Worm (Caenorhabditis elegans) whole organism, L4 larva: ENCODE results near the gene Y75B8A.32.
"Not testable (repeated sequence)": the region's sequence is repeated elsewhere in the genome, so short reads cannot be mapped to it uniquely, and the experiment has no call there.

ENCODE experiments used
- T26A8.4 ChIP-seq: fragments of 200-800 bp; sonication (Bioruptor generic); IDR thresholded peaks from 2 replicates; pipeline ENCODE4 v1.3.6; 2022; ENCODE audit warnings: missing genetic modification characterization, missing compliant biosample characterization
- aly-2 ChIP-seq: sonication (generic microtip); optimal IDR thresholded peaks from 2 replicates; lab custom pipeline; 2018; ENCODE audit warnings: missing biosample characterization, missing genetic modification characterization
- dpl-1 ChIP-seq: fragments of 150-350 bp; optimal IDR thresholded peaks from 2 replicates; lab custom pipeline; 2014; ENCODE audit warnings: missing biosample characterization, missing genetic modification reagents, missing genetic modification characterization
- nhr-25 ChIP-seq: sonication (generic microtip); optimal IDR thresholded peaks from 2 replicates; lab custom pipeline; 2017; ENCODE audit warnings: missing genetic modification characterization, mild to moderate bottlenecking, missing compliant biosample characterization, antibody characterized with exemption, moderate library complexity, borderline replicate concordance; ENCODE audit not compliant: insufficient read depth
- nhr-76 ChIP-seq: fragments of 150-350 bp; optimal IDR thresholded peaks from 2 replicates; lab custom pipeline; 2014; ENCODE audit warnings: missing biosample characterization, missing genetic modification characterization
- skn-1 ChIP-seq: fragments of 150-350 bp; optimal IDR thresholded peaks from 2 replicates; lab custom pipeline; 2014; ENCODE audit warnings: missing biosample characterization, missing genetic modification characterization

ce11 chrIII:12387344-12387743 lies 29.0 kb upstream of the Y75B8A.32 start:
- not testable (repeated sequence) for TF ChIP-seq skn-1 (tag; lab: Kevin White, UChicago); dpl-1 (GFP tag; lab: Kevin White, UChicago); nhr-25 (tag; lab: Kevin White, UChicago); aly-2 (tag; lab: Kevin White, UChicago); nhr-76; T26A8.4 (GFP tag; lab: Robert Waterston, UW)
